Fruit fly (Drosophila melanogaster) whole organism, wandering third instar larva: ENCODE results near the gene Rtca.

Experiments used
- CG32264 ChIP-seq: fragments of 200-800 bp; sonication (Bioruptor generic); optimal IDR thresholded peaks from 2 replicates; lab custom pipeline; 2016; ENCODE audit warnings: missing biosample characterization, missing genetic modification characterization
- CG9705 ChIP-seq: fragments of 200-800 bp; sonication (Bioruptor generic); optimal IDR thresholded peaks from 2 replicates; lab custom pipeline; 2018; ENCODE audit warnings: missing biosample characterization, mild to moderate bottlenecking, missing genetic modification characterization
- CrebA ChIP-seq: fragments of 200-800 bp; sonication (Bioruptor generic); optimal IDR thresholded peaks from 2 replicates; lab custom pipeline; 2016; ENCODE audit warnings: missing biosample characterization, mild to moderate bottlenecking, missing genetic modification characterization, borderline replicate concordance
- Dfd ChIP-seq: fragments of >200 bp; optimal IDR thresholded peaks from 2 replicates; lab custom pipeline; 2017; ENCODE audit warnings: missing biosample characterization, missing genetic modification characterization
- Dif ChIP-seq: fragments of 200-275, 200-300 bp; sonication (Bioruptor generic); optimal IDR thresholded peaks from 2 replicates; lab custom pipeline; 2018; ENCODE audit warnings: missing biosample characterization, missing genetic modification characterization; ENCODE audit not compliant: partially characterized antibody
- GATAd ChIP-seq: sonication (Bioruptor generic); optimal IDR thresholded peaks from 2 replicates; lab custom pipeline; 2016; ENCODE audit warnings: missing biosample characterization, missing genetic modification characterization
- HLH106 ChIP-seq: fragments of 200-800 bp; optimal IDR thresholded peaks from 3 replicates; lab custom pipeline; 2019; ENCODE audit warnings: missing biosample characterization, mild to moderate bottlenecking, missing genetic modification characterization, moderate library complexity
- Hnf4 ChIP-seq: fragments of 200-800 bp; sonication (Bioruptor generic); optimal IDR thresholded peaks from 2 replicates; lab custom pipeline; 2016; ENCODE audit warnings: missing biosample characterization, mild to moderate bottlenecking, missing genetic modification characterization
- Hr78 ChIP-seq: fragments of >200 bp; optimal IDR thresholded peaks from 2 replicates; lab custom pipeline; 2017; ENCODE audit warnings: missing biosample characterization, missing genetic modification characterization
- Hr83 ChIP-seq: fragments of 200-300 bp; sonication (Bioruptor generic); optimal IDR thresholded peaks from 2 replicates; lab custom pipeline; 2016; ENCODE audit warnings: missing biosample characterization, mild to moderate bottlenecking, missing genetic modification characterization, moderate library complexity; ENCODE audit not compliant: poor library complexity, severe bottlenecking
- Jra ChIP-seq: sonication (Bioruptor generic); optimal IDR thresholded peaks from 2 replicates; lab custom pipeline; 2016; ENCODE audit warnings: missing biosample characterization, missing genetic modification characterization
- Mio ChIP-seq: sonication (Bioruptor generic); optimal IDR thresholded peaks from 2 replicates; lab custom pipeline; 2016; ENCODE audit warnings: missing biosample characterization, missing genetic modification characterization
- Myc ChIP-seq: fragments of >200 bp; optimal IDR thresholded peaks from 2 replicates; lab custom pipeline; 2017
- N ChIP-seq: fragments of >200 bp; optimal IDR thresholded peaks from 2 replicates; lab custom pipeline; 2018; ENCODE audit warnings: missing biosample characterization, missing external identifiers, missing genetic modification characterization
- OdsH ChIP-seq: fragments of 200-800 bp; sonication (Bioruptor generic); optimal IDR thresholded peaks from 2 replicates; lab custom pipeline; 2016; ENCODE audit warnings: missing biosample characterization, mild to moderate bottlenecking, missing genetic modification characterization
- Rel ChIP-seq, 2 experiments: fragments of 200-800 bp; sonication (Bioruptor generic) in 1 of 2; optimal IDR thresholded peaks; 2 replicates in 1 of 2; 3 replicates in 1 of 2; lab custom pipeline; 2016 to 2019; ENCODE audit warnings: mild to moderate bottlenecking in 2 of 2, missing biosample characterization in 2 of 2, missing genetic modification characterization in 2 of 2, moderate library complexity in 1 of 2
- Sp1 ChIP-seq: fragments of 200-800 bp; sonication (Bioruptor generic); optimal IDR thresholded peaks from 3 replicates; lab custom pipeline; 2019; ENCODE audit warnings: missing biosample characterization, mild to moderate bottlenecking, missing genetic modification characterization, moderate library complexity
- Vsx2 ChIP-seq: fragments of 200-300, 225-300 bp; sonication (Bioruptor generic); optimal IDR thresholded peaks from 2 replicates; lab custom pipeline; 2018; ENCODE audit warnings: missing biosample characterization, missing genetic modification characterization; ENCODE audit not compliant: partially characterized antibody
- br ChIP-seq: fragments of 200-800 bp; sonication (Bioruptor generic); optimal IDR thresholded peaks from 2 replicates; lab custom pipeline; 2016; ENCODE audit warnings: missing biosample characterization, missing genetic modification characterization
- brk ChIP-seq: fragments of 200-800 bp; sonication (Bioruptor generic); optimal IDR thresholded peaks from 2 replicates; lab custom pipeline; 2016; ENCODE audit warnings: missing biosample characterization, mild to moderate bottlenecking, missing genetic modification characterization
- dl ChIP-seq, 2 experiments: fragments of 175-275, 200-275 bp in 1 of 2; fragments of 200-275 bp in 1 of 2; sonication (Bioruptor generic); optimal IDR thresholded peaks; lab custom pipeline; 2018; ENCODE audit warnings: mild to moderate bottlenecking in 2 of 2, missing biosample characterization in 2 of 2, missing genetic modification characterization in 2 of 2, moderate library complexity in 2 of 2; ENCODE audit not compliant: partially characterized antibody in 2 of 2, insufficient read depth in 1 of 2
- dmrt93B ChIP-seq: fragments of 200-800 bp; sonication (Bioruptor generic); optimal IDR thresholded peaks from 2 replicates; lab custom pipeline; 2018; ENCODE audit warnings: missing biosample characterization, mild to moderate bottlenecking, missing genetic modification characterization
- foxo ChIP-seq, 2 experiments: fragments of 200-800 bp; sonication (Bioruptor generic); optimal IDR thresholded peaks; 2 replicates in 1 of 2; 3 replicates in 1 of 2; lab custom pipeline; 2016 to 2017; ENCODE audit warnings: missing biosample characterization in 2 of 2, missing genetic modification characterization in 2 of 2
- jim ChIP-seq: fragments of 175-275, 200-325 bp; sonication (Bioruptor generic); optimal IDR thresholded peaks from 2 replicates; lab custom pipeline; 2016; ENCODE audit warnings: missing biosample characterization, mild to moderate bottlenecking, missing genetic modification characterization
- lola ChIP-seq: fragments of >200 bp; optimal IDR thresholded peaks from 2 replicates; lab custom pipeline; 2017; ENCODE audit warnings: missing biosample characterization, missing genetic modification characterization
- pan ChIP-seq: fragments of >200 bp; optimal IDR thresholded peaks from 2 replicates; lab custom pipeline; 2017
- psq ChIP-seq: fragments of 200-800 bp; sonication (Bioruptor generic); optimal IDR thresholded peaks from 3 replicates; lab custom pipeline; 2017; ENCODE audit warnings: missing biosample characterization, mild to moderate bottlenecking, missing genetic modification characterization, moderate library complexity
- rgr ChIP-seq: fragments of 200-800 bp; sonication (Bioruptor generic); optimal IDR thresholded peaks from 3 replicates; lab custom pipeline; 2016; ENCODE audit warnings: missing biosample characterization, mild to moderate bottlenecking, missing genetic modification characterization
- sv ChIP-seq: fragments of 200-800 bp; sonication (Bioruptor generic); optimal IDR thresholded peaks from 3 replicates; lab custom pipeline; 2016; ENCODE audit warnings: missing biosample characterization, missing genetic modification characterization
- tai ChIP-seq: sonication (Bioruptor generic); optimal IDR thresholded peaks from 2 replicates; lab custom pipeline; 2016; ENCODE audit warnings: missing biosample characterization, missing genetic modification characterization
- usp ChIP-seq: fragments of >200 bp; optimal IDR thresholded peaks from 2 replicates; lab custom pipeline; 2017; ENCODE audit warnings: missing biosample characterization, missing genetic modification characterization
- woc ChIP-seq: sonication (Bioruptor generic); optimal IDR thresholded peaks from 2 replicates; lab custom pipeline; 2016; ENCODE audit warnings: missing biosample characterization, mild to moderate bottlenecking, missing genetic modification characterization

Rtca gene

dm6 chrX:2096341-2096740, 24.1 kb downstream of the Rtca start:
- no peak for TF ChIP-seq Myc (lab: Kevin White, UChicago)
- no peak for TF ChIP-seq Jra (GFP tag; lab: Kevin White, UChicago)
- TF ChIP-seq HLH106 (tag; lab: Kevin White, UChicago): no peak
- TF ChIP-seq CrebA (GFP tag; lab: Kevin White, UChicago): no peak
- TF ChIP-seq brk (GFP tag; lab: Kevin White, UChicago): no peak
- no peak for TF ChIP-seq Vsx2 (GFP tag; lab: Kevin White, UChicago)
- no peak for TF ChIP-seq Hr78 (GFP tag; lab: Kevin White, UChicago)
- TF ChIP-seq lola: no peak
- no peak for TF ChIP-seq foxo (GFP tag; optimal IDR thresholded peaks at IDR 0.05; lab: Kevin White, UChicago)
- no peak for TF ChIP-seq dmrt93B (GFP tag; lab: Kevin White, UChicago)
- TF ChIP-seq Mio (GFP tag; lab: Kevin White, UChicago): no peak
- TF ChIP-seq, all 38 proteins: peak for 0

- no peak for TF ChIP-seq N (GFP tag; lab: Kevin White, UChicago)
- TF ChIP-seq brk (GFP tag; lab: Kevin White, UChicago): no peak
- no peak for TF ChIP-seq woc (GFP tag; lab: Kevin White, UChicago)
- TF ChIP-seq Mio (GFP tag; lab: Kevin White, UChicago): no peak
- TF ChIP-seq dl (GFP tag; optimal IDR thresholded peaks at IDR 0.05; lab: Kevin White, UChicago; ENCODE audit: insufficient read depth in 1 of 2, partially characterized antibody in 2 of 2): no peak
- no peak for TF ChIP-seq usp (GFP tag; lab: Kevin White, UChicago)
- TF ChIP-seq Dif: no peak
- no peak for TF ChIP-seq dmrt93B (GFP tag; lab: Kevin White, UChicago)
- no peak for TF ChIP-seq Jra (GFP tag; lab: Kevin White, UChicago)
- TF ChIP-seq Vsx2 (GFP tag; lab: Kevin White, UChicago): no peak
- TF ChIP-seq, all 38 proteins: peak for 0
These were observed 26.1 kb downstream of the Rtca start for dm6 chrX:2098267-2098666.

dm6 chrX:2103859-2104258, 31.6 kb downstream of the Rtca start:
- TF ChIP-seq Mio (GFP tag; lab: Kevin White, UChicago) (no peak), foxo (GFP tag; optimal IDR thresholded peaks at IDR 0.05; lab: Kevin White, UChicago) (no peak), CG9705 (GFP tag; lab: Kevin White, UChicago) (no peak), N (GFP tag; lab: Kevin White, UChicago) (no peak), tai (GFP tag; lab: Kevin White, UChicago) (no peak), Sp1 (GFP tag; lab: Kevin White, UChicago) (no peak), sv (GFP tag; lab: Kevin White, UChicago) (no peak), Hr78 (GFP tag; lab: Kevin White, UChicago) (no peak), Vsx2 (GFP tag; lab: Kevin White, UChicago) (no peak), psq (GFP tag; lab: Kevin White, UChicago) (no peak), Hr83 (GFP tag; lab: Kevin White, UChicago) (no peak), dmrt93B (GFP tag; lab: Kevin White, UChicago) (no peak), Rel (GFP tag; optimal IDR thresholded peaks at IDR 0.05; lab: Kevin White, UChicago) (no peak), Rel (tag; optimal IDR thresholded peaks at IDR 0.05; lab: Kevin White, UChicago) (no peak), Hnf4 (no peak), pan (lab: Kevin White, UChicago) (no peak), Dfd (GFP tag; lab: Kevin White, UChicago) (no peak), GATAd (GFP tag; lab: Kevin White, UChicago) (no peak)
- TF ChIP-seq, all 38 proteins: peak for 0

- TF ChIP-seq CrebA (GFP tag; lab: Kevin White, UChicago) (no peak), Sp1 (GFP tag; lab: Kevin White, UChicago) (no peak), usp (GFP tag; lab: Kevin White, UChicago) (no peak), foxo (GFP tag; optimal IDR thresholded peaks at IDR 0.05; lab: Kevin White, UChicago) (no peak), N (GFP tag; lab: Kevin White, UChicago) (no peak), lola (no peak), Jra (GFP tag; lab: Kevin White, UChicago) (no peak), pan (lab: Kevin White, UChicago) (no peak), dmrt93B (GFP tag; lab: Kevin White, UChicago) (no peak), Myc (lab: Kevin White, UChicago) (no peak)
These were observed 32.2 kb downstream of the Rtca start for dm6 chrX:2104365-2104764.

dm6 chrX:2106367-2106766, 34.2 kb downstream of the Rtca start:
- TF ChIP-seq Mio (GFP tag; lab: Kevin White, UChicago) (no peak), OdsH (GFP tag; lab: Kevin White, UChicago) (no peak), CrebA (GFP tag; lab: Kevin White, UChicago) (no peak), rgr (GFP tag; lab: Kevin White, UChicago) (no peak), HLH106 (tag; lab: Kevin White, UChicago) (no peak), br (GFP tag; lab: Kevin White, UChicago) (no peak), pan (lab: Kevin White, UChicago) (no peak), dl (GFP tag; optimal IDR thresholded peaks at IDR 0.05; lab: Kevin White, UChicago; ENCODE audit: insufficient read depth in 1 of 2, partially characterized antibody in 2 of 2) (no peak), Hr83 (GFP tag; lab: Kevin White, UChicago) (no peak), woc (GFP tag; lab: Kevin White, UChicago) (no peak), Hr78 (GFP tag; lab: Kevin White, UChicago) (no peak), jim (GFP tag; lab: Kevin White, UChicago) (no peak), lola (no peak), Vsx2 (GFP tag; lab: Kevin White, UChicago) (no peak), GATAd (GFP tag; lab: Kevin White, UChicago) (no peak), CG32264 (GFP tag; lab: Kevin White, UChicago) (no peak), Dif (no peak)
